Fruit fly (Drosophila melanogaster): ENCODE results near the gene CG12817.

CG12817 gene

DNA sequence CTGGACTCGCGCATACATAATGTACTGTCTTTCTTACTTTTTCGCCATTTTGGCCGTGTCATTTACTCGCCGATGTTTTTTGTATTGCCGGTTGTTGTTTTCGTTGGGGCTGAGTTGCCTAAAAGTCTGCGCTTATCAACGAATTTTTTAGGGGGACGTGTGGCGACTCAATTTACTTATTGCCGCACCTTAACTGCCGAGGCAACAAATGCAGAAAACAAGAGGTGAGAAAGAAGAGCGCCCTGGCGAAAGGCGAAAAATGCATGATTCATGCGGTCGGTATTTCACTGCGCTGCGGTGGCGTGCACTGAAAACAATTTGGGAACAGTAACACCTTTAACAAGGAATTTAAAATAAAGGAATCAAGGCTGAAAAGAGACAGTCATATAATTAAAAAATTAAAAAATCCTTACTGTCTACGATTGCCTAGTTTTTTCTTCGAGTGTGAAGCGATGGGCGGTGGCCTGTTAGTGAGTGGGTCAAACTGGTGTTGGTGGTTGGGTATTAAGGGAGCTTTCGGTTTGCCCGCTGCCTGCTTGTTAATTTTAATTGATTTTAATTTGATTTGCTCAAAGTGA is 44.4 kb upstream of the CG12817 start (continued):
- TF ChIP-seq Dip2 (GFP tag; IDR thresholded peaks at IDR 0.05) (no peak), Dip3 (GFP tag; optimal IDR thresholded peaks at IDR 0.05) (peak; percentile 52), CG8359 (GFP tag; optimal IDR thresholded peaks at IDR 0.05; ENCODE audit: borderline replicate concordance) (peak; percentile 18), ssp (GFP tag; IDR thresholded peaks at IDR 0.05) (peak; percentile 52), zfh1 (GFP tag; IDR thresholded peaks at IDR 0.05) (peak; percentile 79), dan (GFP tag; IDR thresholded peaks at IDR 0.05) (no peak), CG7745 (tag; optimal IDR thresholded peaks at IDR 0.05) (no peak), hbn (GFP tag; IDR thresholded peaks at IDR 0.05; ENCODE audit: partially characterized antibody) (no peak), Dll (GFP tag; IDR thresholded peaks at IDR 0.05; ENCODE audit: partially characterized antibody) (no peak), klu (GFP tag; IDR thresholded peaks at IDR 0.05) (no peak), CG9817 (tag; optimal IDR thresholded peaks at IDR 0.05) (peak; percentile 58), jigr1 (GFP tag; IDR thresholded peaks at IDR 0.05) (peak; percentile 46; the same call in 1 of the 3 replicates), HmgD (GFP tag; optimal IDR thresholded peaks at IDR 0.05) (no peak), cg (GFP tag; optimal IDR thresholded peaks at IDR 0.05) (no peak), hb (GFP tag; IDR thresholded peaks at IDR 0.05; ENCODE audit: partially characterized antibody) (no peak), CG13296 (GFP tag; optimal IDR thresholded peaks at IDR 0.05) (peak; percentile 39), CG10462 (GFP tag; optimal IDR thresholded peaks at IDR 0.05) (no peak), eyg (GFP tag; optimal IDR thresholded peaks at IDR 0.05) (no peak), so (GFP tag; IDR thresholded peaks at IDR 0.05) (peak; percentile 76), psq (GFP tag; optimal IDR thresholded peaks at IDR 0.05) (no peak), ara (GFP tag; IDR thresholded peaks at IDR 0.05) (peak; percentile 71), CG10267 (tag; optimal IDR thresholded peaks at IDR 0.05) (no peak), CG14667 (GFP tag; IDR thresholded peaks at IDR 0.05) (peak; percentile 77), CG16863 (GFP tag; optimal IDR thresholded peaks at IDR 0.05) (peak; percentile 11), repo (GFP tag; optimal IDR thresholded peaks at IDR 0.05) (no peak), HmgZ (tag; optimal IDR thresholded peaks at IDR 0.05) (peak; percentile 36), CG11247 (GFP tag; IDR thresholded peaks at IDR 0.05) (peak; percentile 67), ttk (GFP tag; IDR thresholded peaks at IDR 0.05) (peak; percentile 83), Usf (GFP tag; optimal IDR thresholded peaks at IDR 0.05) (peak; percentile 23), vfl (GFP tag; optimal IDR thresholded peaks at IDR 0.05) (no peak), vvl (GFP tag; IDR thresholded peaks at IDR 0.05) (peak; percentile 90), CG9437 (GFP tag; optimal IDR thresholded peaks at IDR 0.05) (no peak), chinmo (GFP tag; IDR thresholded peaks at IDR 0.05; ENCODE audit: partially characterized antibody) (no peak), ab (GFP tag; optimal IDR thresholded peaks at IDR 0.05) (no peak), usp (GFP tag; optimal IDR thresholded peaks at IDR 0.05) (no peak), pan (optimal IDR thresholded peaks at IDR 0.05) (no peak), pan (GFP tag; optimal IDR thresholded peaks at IDR 0.05 in 1 of 2, IDR thresholded peaks at IDR 0.05 in 1 of 2) (peak in 1 of 2 experiments; percentile 83), ase (GFP tag; IDR thresholded peaks at IDR 0.05) (peak; percentile 66; the same call in 1 of the 3 replicates), CG34376 (GFP tag; optimal IDR thresholded peaks at IDR 0.05) (no peak), CG1233 (GFP tag; optimal IDR thresholded peaks at IDR 0.05) (no peak), chm (GFP tag; IDR thresholded peaks at IDR 0.05) (no peak; the same call in 1 of the 2 replicates), jumu (GFP tag; optimal IDR thresholded peaks at IDR 0.05) (no peak), zf30C (GFP tag; optimal IDR thresholded peaks at IDR 0.05) (no peak), CG4328 (GFP tag; optimal IDR thresholded peaks at IDR 0.05) (no peak), CG11093 (GFP tag; IDR thresholded peaks at IDR 0.05) (peak; percentile 65), CG4617 (GFP tag; optimal IDR thresholded peaks at IDR 0.05; ENCODE audit: borderline replicate concordance) (no peak), CG4424 (GFP tag; optimal IDR thresholded peaks at IDR 0.05) (peak; percentile 37), mirr (GFP tag; optimal IDR thresholded peaks at IDR 0.05) (no peak), MBD-R2 (GFP tag; IDR thresholded peaks at IDR 0.05) (peak; percentile 43), CG10565 (GFP tag; optimal IDR thresholded peaks at IDR 0.05) (no peak), Lhr (GFP tag; optimal IDR thresholded peaks at IDR 0.05) (no peak)
